Worm (Caenorhabditis elegans) whole organism, L1 larva: Measurements from ENCODE around the gene ZK856.11.

Source experiments
- C04F5.9 ChIP-seq: sonication (generic microtip); optimal IDR thresholded peaks from 2 replicates; lab custom pipeline; 2016; ENCODE audit warnings: missing genetic modification characterization, missing compliant biosample characterization
- C34B4.2 ChIP-seq: sonication (generic microtip); optimal IDR thresholded peaks from 2 replicates; lab custom pipeline; 2017; ENCODE audit warnings: mild to moderate bottlenecking, missing genetic modification characterization, missing compliant biosample characterization
- F16B12.6 ChIP-seq: fragments of 150-350 bp; optimal IDR thresholded peaks from 2 replicates; lab custom pipeline; 2014; ENCODE audit warnings: missing biosample characterization, missing genetic modification characterization
- Y116A8C.19 ChIP-seq: sonication (generic microtip); optimal IDR thresholded peaks from 2 replicates; lab custom pipeline; 2016; ENCODE audit warnings: missing compliant biosample characterization, missing genetic modification characterization, borderline replicate concordance
- ama-1 ChIP-seq: fragments of 150-350 bp; optimal IDR thresholded peaks from 2 replicates; lab custom pipeline; 2014
- blmp-1 ChIP-seq: fragments of 150-350 bp; optimal IDR thresholded peaks from 2 replicates; lab custom pipeline; 2014; ENCODE audit warnings: missing biosample characterization, missing genetic modification characterization
- ceh-8 ChIP-seq: fragments of 200-800 bp; sonication (Bioruptor generic); optimal IDR thresholded peaks from 2 replicates; lab custom pipeline; 2018; ENCODE audit warnings: mild to moderate bottlenecking, missing genetic modification characterization, moderate library complexity, missing compliant biosample characterization
- ceh-82 ChIP-seq, 3 experiments: fragments of 150-350 bp in 1 of 3; sonication (generic microtip) in 2 of 3; optimal IDR thresholded peaks; 2 replicates each; lab custom pipeline; 2014 to 2017; ENCODE audit warnings: missing biosample characterization in 3 of 3, missing genetic modification characterization in 3 of 3
- ceh-88 ChIP-seq: fragments of 200-800 bp; sonication (Bioruptor generic); IDR thresholded peaks from 2 replicates; pipeline ENCODE4 v1.3.6; 2022; ENCODE audit warnings: missing genetic modification characterization, missing compliant biosample characterization
- ces-1 ChIP-seq: fragments of 150-350 bp; optimal IDR thresholded peaks from 2 replicates; lab custom pipeline; 2014; ENCODE audit warnings: missing biosample characterization, missing genetic modification reagents, missing genetic modification characterization
- dsc-1 ChIP-seq: sonication (generic microtip); optimal IDR thresholded peaks from 2 replicates; lab custom pipeline; 2016; ENCODE audit warnings: mild to moderate bottlenecking, missing genetic modification characterization, missing compliant biosample characterization
- efl-1 ChIP-seq, 4 experiments: fragments of 150-350 bp; optimal IDR thresholded peaks in 3 of 4; peaks in 1 of 4; 1 replicate in 1 of 4; 2 replicates in 3 of 4; lab custom pipeline; 2014; ENCODE audit warnings: missing biosample characterization in 2 of 4, missing genetic modification characterization in 2 of 4, missing genetic modification reagents in 2 of 4
- fkh-8 ChIP-seq: sonication (generic microtip); optimal IDR thresholded peaks from 2 replicates; lab custom pipeline; 2016; ENCODE audit warnings: mild to moderate bottlenecking, missing genetic modification characterization, missing compliant biosample characterization
- grh-1 ChIP-seq: fragments of 200-800 bp; sonication (Bioruptor generic); IDR thresholded peaks from 2 replicates; pipeline ENCODE4 v1.3.6; 2022; ENCODE audit warnings: missing genetic modification reagents, missing genetic modification characterization, missing compliant biosample characterization
- jun-1 ChIP-seq: fragments of 150-350 bp; optimal IDR thresholded peaks from 2 replicates; lab custom pipeline; 2014; ENCODE audit warnings: missing biosample characterization, missing genetic modification reagents, missing genetic modification characterization
- lin-14 ChIP-seq: fragments of 200-800 bp; sonication (Bioruptor generic); optimal IDR thresholded peaks from 2 replicates; lab custom pipeline; 2018; ENCODE audit warnings: mild to moderate bottlenecking, missing genetic modification characterization, moderate library complexity, missing compliant biosample characterization
- lin-35 ChIP-seq, 2 experiments: fragments of 150-350 bp; optimal IDR thresholded peaks; 2 replicates each; lab custom pipeline; 2014; ENCODE audit warnings: missing biosample characterization in 2 of 2, missing genetic modification characterization in 2 of 2, missing genetic modification reagents in 2 of 2
- lsy-2 ChIP-seq, 2 experiments: fragments of 150-350 bp; optimal IDR thresholded peaks; 2 replicates each; lab custom pipeline; 2014; ENCODE audit warnings: missing biosample characterization in 2 of 2, missing genetic modification characterization in 2 of 2
- mdl-1 ChIP-seq, 2 experiments: fragments of 150-350 bp; optimal IDR thresholded peaks; 2 replicates each; lab custom pipeline; 2014 to 2017; ENCODE audit warnings: missing biosample characterization in 2 of 2, missing genetic modification characterization in 2 of 2, inconsistent platforms in 1 of 2
- nhr-19 ChIP-seq: fragments of 200-800 bp; sonication (Bioruptor generic); conservative IDR thresholded peaks from 2 replicates; pipeline ENCODE4 v1.3.6; 2022; ENCODE audit warnings: missing genetic modification characterization, missing compliant biosample characterization
- nhr-237 ChIP-seq: fragments of 150-350 bp; optimal IDR thresholded peaks from 2 replicates; lab custom pipeline; 2014; ENCODE audit warnings: missing biosample characterization, missing genetic modification characterization
- nhr-28 ChIP-seq: fragments of 150-350 bp; optimal IDR thresholded peaks from 2 replicates; lab custom pipeline; 2014; ENCODE audit warnings: missing biosample characterization, missing genetic modification characterization
- nhr-47 ChIP-seq: sonication (generic microtip); optimal IDR thresholded peaks from 2 replicates; lab custom pipeline; 2016; ENCODE audit warnings: mild to moderate bottlenecking, missing genetic modification characterization, moderate library complexity, missing compliant biosample characterization
- nhr-71 ChIP-seq: sonication (generic microtip); optimal IDR thresholded peaks from 2 replicates; lab custom pipeline; 2016; ENCODE audit warnings: mild to moderate bottlenecking, missing genetic modification characterization, moderate library complexity, missing compliant biosample characterization
- nhr-85 ChIP-seq: sonication (generic microtip); peaks from one replicate; lab custom pipeline; 2016; ENCODE audit warnings: missing genetic modification characterization, inconsistent platforms, missing compliant biosample characterization
- nhr-90 ChIP-seq: sonication (generic microtip); optimal IDR thresholded peaks from 2 replicates; lab custom pipeline; 2016; ENCODE audit warnings: mild to moderate bottlenecking, missing genetic modification characterization, missing compliant biosample characterization; ENCODE audit not compliant: poor library complexity
- pax-3 ChIP-seq: fragments of 200-800 bp; sonication (Bioruptor generic); optimal IDR thresholded peaks from 2 replicates; lab custom pipeline; 2018; ENCODE audit warnings: mild to moderate bottlenecking, missing genetic modification characterization, moderate library complexity, missing compliant biosample characterization
- rnt-1 ChIP-seq: sonication (generic microtip); optimal IDR thresholded peaks from 2 replicates; lab custom pipeline; 2016; ENCODE audit warnings: mild to moderate bottlenecking, missing genetic modification characterization, moderate library complexity, missing compliant biosample characterization
- unc-130 ChIP-seq: fragments of 150-350 bp; optimal IDR thresholded peaks from 2 replicates; lab custom pipeline; 2017; ENCODE audit warnings: missing biosample characterization, missing genetic modification characterization, inconsistent platforms
- unc-30 ChIP-seq: sonication (generic microtip); optimal IDR thresholded peaks from 2 replicates; lab custom pipeline; 2017; ENCODE audit warnings: missing biosample characterization, missing genetic modification characterization
- unc-62 ChIP-seq: fragments of 150-350 bp; optimal IDR thresholded peaks from 2 replicates; lab custom pipeline; 2014; ENCODE audit warnings: missing biosample characterization, missing genetic modification reagents, missing genetic modification characterization
- xbp-1 ChIP-seq: sonication (generic microtip); optimal IDR thresholded peaks from 2 replicates; lab custom pipeline; 2016; ENCODE audit warnings: missing genetic modification characterization, missing compliant biosample characterization
- zag-1 ChIP-seq: fragments of 150-350 bp; optimal IDR thresholded peaks from 2 replicates; lab custom pipeline; 2014; ENCODE audit warnings: missing biosample characterization, missing genetic modification characterization
- ztf-11 ChIP-seq, 2 experiments: sonication (generic microtip); optimal IDR thresholded peaks; 2 replicates each; lab custom pipeline; 2016 to 2017; ENCODE audit warnings: missing genetic modification characterization in 2 of 2, missing biosample characterization in 1 of 2, missing compliant biosample characterization in 1 of 2

Gene ZK856.11

ce11 chrV:10248255-10248979, 43.7 kb upstream of the ZK856.11 start, which contains the start of gene akt-1:
TSS of gene akt-1 (plus strand) at chrV:10248905.
- TF ChIP-seq ama-1 (lab: Kevin White, UChicago) (peak; percentile 2), efl-1 (optimal IDR thresholded peaks at IDR 0.05; lab: Kevin White, UChicago) (no peak), efl-1 (GFP tag; optimal IDR thresholded peaks at IDR 0.05 in 1 of 2; lab: Kevin White, UChicago) (peak in 1 of 2 experiments; percentile 49), unc-30 (tag; lab: Kevin White, UChicago) (no peak)

- no peak for TF ChIP-seq ceh-82 (tag; optimal IDR thresholded peaks at IDR 0.05; lab: Kevin White, UChicago)
- TF ChIP-seq nhr-71 (tag; lab: Kevin White, UChicago): peak; percentile 18
- peak; percentile 46 for TF ChIP-seq fkh-8 (tag; lab: Kevin White, UChicago)
- TF ChIP-seq unc-130 (tag; lab: Kevin White, UChicago): no peak
- peak; percentile 58 for TF ChIP-seq lin-14 (GFP tag; lab: Kevin White, UChicago)
- peak; percentile 69 for TF ChIP-seq dsc-1 (tag; lab: Kevin White, UChicago)
- TF ChIP-seq nhr-47 (tag; lab: Kevin White, UChicago): peak; percentile 31
- TF ChIP-seq pax-3: peak; percentile 17
- TF ChIP-seq ceh-8 (GFP tag; lab: Kevin White, UChicago): peak; percentile 58
Observed at ce11 chrV:10247673-10248239, 43.0 kb upstream of the ZK856.11 start.

ce11 chrV:10246967-10247366, 42.2 kb upstream of the ZK856.11 start:
- TF ChIP-seq C34B4.2 (tag; lab: Kevin White, UChicago) (no peak), jun-1 (tag; lab: Kevin White, UChicago) (no peak), ceh-8 (GFP tag; lab: Kevin White, UChicago) (no peak), ztf-11 (tag; optimal IDR thresholded peaks at IDR 0.05; lab: Kevin White, UChicago) (no peak), lin-14 (GFP tag; lab: Kevin White, UChicago) (peak; percentile 22), zag-1 (tag; lab: Kevin White, UChicago) (no peak), C04F5.9 (tag; lab: Kevin White, UChicago) (no peak), lin-35 (GFP tag; optimal IDR thresholded peaks at IDR 0.05; lab: Kevin White, UChicago) (no peak), nhr-85 (tag; lab: Kevin White, UChicago) (no peak), nhr-90 (tag; lab: Kevin White, UChicago) (no peak), nhr-28 (tag; lab: Kevin White, UChicago) (no peak), grh-1 (no peak), unc-62 (GFP tag; lab: Kevin White, UChicago) (no peak), F16B12.6 (tag; lab: Kevin White, UChicago) (no peak), rnt-1 (tag; lab: Kevin White, UChicago) (peak; percentile 37), blmp-1 (tag; lab: Kevin White, UChicago) (peak; percentile 8), xbp-1 (no peak), nhr-237 (tag; lab: Kevin White, UChicago) (no peak), ceh-88 (no peak), lsy-2 (tag; optimal IDR thresholded peaks at IDR 0.05; lab: Kevin White, UChicago) (no peak), fkh-8 (tag; lab: Kevin White, UChicago) (no peak), nhr-19 (GFP tag; lab: Robert Waterston, UW) (peak; percentile 38), mdl-1 (tag; optimal IDR thresholded peaks at IDR 0.05; lab: Kevin White, UChicago) (peak in 1 of 2 experiments; percentile 17), nhr-71 (tag; lab: Kevin White, UChicago) (no peak), unc-30 (tag; lab: Kevin White, UChicago) (no peak), ces-1 (no peak), Y116A8C.19 (tag; lab: Kevin White, UChicago) (no peak)
